Fruit fly (Drosophila melanogaster) whole organism, embryonic: Measurements from ENCODE around the gene WASp.
A peak's percentile ranks its signal among the peaks of the same experiment; 100 is the strongest.

Experiments
- Abd-B ChIP-seq: fragments of 200-800 bp; sonication (Bioruptor generic); optimal IDR thresholded peaks from 2 replicates; lab custom pipeline; 2018; ENCODE audit warnings: missing biosample characterization, mild to moderate bottlenecking, missing genetic modification characterization, moderate library complexity
- CG10147 ChIP-seq: fragments of 200-800 bp; sonication (Bioruptor generic); optimal IDR thresholded peaks from 2 replicates; lab custom pipeline; 2019; ENCODE audit warnings: missing biosample characterization, mild to moderate bottlenecking, missing genetic modification characterization, moderate library complexity
- CG12391 ChIP-seq: fragments of 200-800 bp; sonication (Bioruptor generic); optimal IDR thresholded peaks from 3 replicates; lab custom pipeline; 2018; ENCODE audit warnings: missing biosample characterization, mild to moderate bottlenecking, missing genetic modification characterization, moderate library complexity
- CG15269 ChIP-seq: fragments of 200-800 bp; sonication (Bioruptor generic); optimal IDR thresholded peaks from 2 replicates; lab custom pipeline; 2018; ENCODE audit warnings: missing biosample characterization, mild to moderate bottlenecking, missing genetic modification characterization, moderate library complexity
- CG16813 ChIP-seq: fragments of 200-800 bp; sonication (Bioruptor generic); IDR thresholded peaks from 3 replicates; pipeline ENCODE4 v1.3.6; 2022; ENCODE audit warnings: missing biosample characterization, missing genetic modification characterization; ENCODE audit not compliant: partially characterized antibody
- CG16815 ChIP-seq: fragments of 200-800 bp; sonication (Bioruptor generic); optimal IDR thresholded peaks from 3 replicates; lab custom pipeline; 2017; ENCODE audit warnings: missing biosample characterization, mild to moderate bottlenecking, missing genetic modification characterization
- CG17359 ChIP-seq: fragments of 200-800 bp; sonication (Bioruptor generic); optimal IDR thresholded peaks from 3 replicates; lab custom pipeline; 2018; ENCODE audit warnings: missing biosample characterization, mild to moderate bottlenecking, missing genetic modification characterization, moderate library complexity
- CG18011 ChIP-seq: fragments of 200-800 bp; sonication (Bioruptor generic); optimal IDR thresholded peaks from 2 replicates; lab custom pipeline; 2017; ENCODE audit warnings: missing biosample characterization, missing genetic modification characterization, mild to moderate bottlenecking, moderate library complexity, missing genotype
- CG2120 ChIP-seq: fragments of 200-800 bp; sonication (Bioruptor generic); optimal IDR thresholded peaks from 3 replicates; lab custom pipeline; 2016; ENCODE audit warnings: missing biosample characterization, missing genetic modification characterization
- CG2712 ChIP-seq: fragments of 200-800 bp; optimal IDR thresholded peaks from 3 replicates; lab custom pipeline; 2019; ENCODE audit warnings: missing biosample characterization, mild to moderate bottlenecking, missing genetic modification characterization, moderate library complexity
- CG31224 ChIP-seq: fragments of 200-800 bp; sonication (Bioruptor generic); IDR thresholded peaks from 2 replicates; pipeline ENCODE4 v1.3.6; 2022; ENCODE audit warnings: missing biosample characterization, missing genetic modification characterization
- CG34422 ChIP-seq: fragments of 200-800 bp; sonication (Bioruptor generic); IDR thresholded peaks from 3 replicates; pipeline ENCODE4 v1.3.6; 2022; ENCODE audit warnings: missing biosample characterization, missing genetic modification characterization
- CG4820 ChIP-seq: fragments of 200-800 bp; sonication (Bioruptor generic); optimal IDR thresholded peaks from 3 replicates; lab custom pipeline; 2016; ENCODE audit warnings: missing biosample characterization, missing genetic modification characterization
- CG6272 ChIP-seq: fragments of 200-800 bp; sonication (Bioruptor generic); IDR thresholded peaks from 2 replicates; pipeline ENCODE4 v1.3.6; 2022; ENCODE audit warnings: missing biosample characterization, missing genetic modification characterization
- CG8924 ChIP-seq: fragments of 200-800 bp; optimal IDR thresholded peaks from 3 replicates; lab custom pipeline; 2019; ENCODE audit warnings: missing biosample characterization, mild to moderate bottlenecking, missing genetic modification characterization, moderate library complexity
- CoRest ChIP-seq: fragments of 200-800 bp; sonication (Bioruptor generic); optimal IDR thresholded peaks from 3 replicates; lab custom pipeline; 2018; ENCODE audit warnings: missing biosample characterization, mild to moderate bottlenecking, missing genetic modification characterization, moderate library complexity
- Hey ChIP-seq: fragments of 200-800 bp; sonication (Bioruptor generic); optimal IDR thresholded peaks from 3 replicates; lab custom pipeline; 2018; ENCODE audit warnings: missing biosample characterization, mild to moderate bottlenecking, missing genetic modification characterization
- Hmr ChIP-seq: fragments of 200-800 bp; sonication (Bioruptor generic); optimal IDR thresholded peaks from 3 replicates; lab custom pipeline; 2017; ENCODE audit warnings: mild to moderate bottlenecking, missing biosample characterization, missing genetic modification reagents, missing genetic modification characterization
- Hr3 ChIP-seq: fragments of 200-800 bp; sonication (Bioruptor generic); optimal IDR thresholded peaks from 3 replicates; lab custom pipeline; 2016; ENCODE audit warnings: missing biosample characterization, missing genetic modification characterization
- Hr51 ChIP-seq, 2 experiments: fragments of 200-800 bp; sonication (Bioruptor generic); optimal IDR thresholded peaks; 2 replicates in 1 of 2; 3 replicates in 1 of 2; lab custom pipeline; 2016 to 2018; ENCODE audit warnings: missing biosample characterization in 2 of 2, missing genetic modification characterization in 2 of 2, mild to moderate bottlenecking in 1 of 2, moderate library complexity in 1 of 2
- Kr ChIP-seq: fragments of 200-800 bp; sonication (Bioruptor generic); optimal IDR thresholded peaks from 2 replicates; lab custom pipeline; 2017; ENCODE audit warnings: missing biosample characterization, mild to moderate bottlenecking, missing genetic modification characterization
- Myb ChIP-seq: fragments of 200-800 bp; sonication (Bioruptor generic); optimal IDR thresholded peaks from 2 replicates; lab custom pipeline; 2016; ENCODE audit warnings: missing biosample characterization, missing genetic modification characterization
- NC2α ChIP-seq: fragments of 200-800 bp; sonication (Bioruptor generic); optimal IDR thresholded peaks from 2 replicates; lab custom pipeline; 2016; ENCODE audit warnings: missing biosample characterization, missing genetic modification characterization
- PHDP ChIP-seq: fragments of 200-800 bp; sonication (Bioruptor generic); optimal IDR thresholded peaks from 3 replicates; lab custom pipeline; 2018; ENCODE audit warnings: missing biosample characterization, mild to moderate bottlenecking, missing genetic modification characterization, moderate library complexity
- Rfx ChIP-seq: fragments of 200-800 bp; sonication (Bioruptor generic); IDR thresholded peaks from 2 replicates; pipeline ENCODE4 v1.3.6; 2022; ENCODE audit warnings: missing biosample characterization, missing genetic modification characterization
- Sry-δ ChIP-seq: fragments of 200-800 bp; sonication (Bioruptor generic); optimal IDR thresholded peaks from 2 replicates; lab custom pipeline; 2016; ENCODE audit warnings: missing biosample characterization, missing genetic modification characterization
- Xrp1 ChIP-seq: fragments of 200-800 bp; sonication (Bioruptor generic); IDR thresholded peaks from 2 replicates; pipeline ENCODE4 v1.3.6; 2022; ENCODE audit warnings: missing biosample characterization, missing genetic modification characterization
- ac ChIP-seq: fragments of 200-800 bp; sonication (Bioruptor generic); optimal IDR thresholded peaks from 3 replicates; lab custom pipeline; 2017; ENCODE audit warnings: missing biosample characterization, mild to moderate bottlenecking, missing genetic modification characterization
- bsh ChIP-seq, 2 experiments: fragments of 200-800 bp; sonication (Bioruptor generic); optimal IDR thresholded peaks; 2 replicates each; lab custom pipeline; 2017 to 2018; ENCODE audit warnings: mild to moderate bottlenecking in 2 of 2, missing biosample characterization in 2 of 2, missing genetic modification characterization in 2 of 2, moderate library complexity in 1 of 2
- cg ChIP-seq: fragments of 200-800 bp; sonication (Bioruptor generic); optimal IDR thresholded peaks from 3 replicates; lab custom pipeline; 2019; ENCODE audit warnings: missing biosample characterization, mild to moderate bottlenecking, missing genetic modification characterization, moderate library complexity
- chif ChIP-seq, 2 experiments: fragments of 200-800 bp; sonication (Bioruptor generic); optimal IDR thresholded peaks; 3 replicates each; lab custom pipeline; 2016; ENCODE audit warnings: missing biosample characterization in 2 of 2, missing genetic modification characterization in 2 of 2
- dmrt99B ChIP-seq: fragments of 200-800 bp; sonication (Bioruptor generic); optimal IDR thresholded peaks from 2 replicates; lab custom pipeline; 2018; ENCODE audit warnings: missing biosample characterization, mild to moderate bottlenecking, missing genetic modification characterization, moderate library complexity
- gfzf ChIP-seq: fragments of 200-800 bp; sonication (Bioruptor generic); optimal IDR thresholded peaks from 2 replicates; lab custom pipeline; 2016; ENCODE audit warnings: missing biosample characterization, mild to moderate bottlenecking, missing genetic modification characterization, moderate library complexity
- gro ChIP-seq: fragments of 200-800 bp; sonication (Bioruptor generic); optimal IDR thresholded peaks from 2 replicates; lab custom pipeline; 2016; ENCODE audit warnings: missing biosample characterization, missing genetic modification characterization
- hkb ChIP-seq, 2 experiments: fragments of 200-800 bp in 1 of 2; fragments of >200 bp in 1 of 2; sonication (Bioruptor generic) in 1 of 2; IDR thresholded peaks in 1 of 2; optimal IDR thresholded peaks in 1 of 2; 2 replicates each; pipeline versions ENCODE4 v1.3.6 to Lab custom; 2017 to 2022; ENCODE audit warnings: missing biosample characterization in 1 of 2, missing genetic modification characterization in 1 of 2
- insv ChIP-seq, 2 experiments: fragments of 200-800 bp; sonication (Bioruptor generic); optimal IDR thresholded peaks; 3 replicates each; lab custom pipeline; 2016 to 2018; ENCODE audit warnings: missing biosample characterization in 2 of 2, missing genetic modification characterization in 2 of 2
- lbe ChIP-seq: fragments of 200-800 bp; sonication (Bioruptor generic); optimal IDR thresholded peaks from 2 replicates; lab custom pipeline; 2016; ENCODE audit warnings: missing biosample characterization, mild to moderate bottlenecking, missing genetic modification characterization
- lola ChIP-seq, 3 experiments: fragments of >200 bp in 2 of 3; fragments of 200-800 bp in 1 of 3; sonication (Bioruptor generic) in 1 of 3; optimal IDR thresholded peaks; 2 replicates each; lab custom pipeline; 2017 to 2019; ENCODE audit warnings: missing biosample characterization in 3 of 3, missing genetic modification characterization in 3 of 3, mild to moderate bottlenecking in 1 of 3, moderate library complexity in 1 of 3
- mirr ChIP-seq: fragments of 200-800 bp; sonication (Bioruptor generic); optimal IDR thresholded peaks from 3 replicates; lab custom pipeline; 2018; ENCODE audit warnings: missing biosample characterization, mild to moderate bottlenecking, missing genetic modification characterization
- pan ChIP-seq, 4 experiments: fragments of >200 bp in 3 of 4; fragments of 200-800 bp in 1 of 4; sonication (Bioruptor generic) in 1 of 4; optimal IDR thresholded peaks in 3 of 4; IDR thresholded peaks in 1 of 4; 2 replicates each; pipeline versions ENCODE4 v1.3.6 to Lab custom; 2017 to 2022; ENCODE audit warnings: missing biosample characterization in 2 of 4, missing genetic modification characterization in 2 of 4, mixed read lengths in 1 of 4
- row ChIP-seq: fragments of 200-800 bp; sonication (Bioruptor generic); IDR thresholded peaks from 3 replicates; pipeline ENCODE4 v1.3.6; 2022; ENCODE audit warnings: missing biosample characterization, missing genetic modification characterization
- shn ChIP-seq: fragments of 200-800 bp; sonication (Bioruptor generic); optimal IDR thresholded peaks from 3 replicates; lab custom pipeline; 2016; ENCODE audit warnings: missing biosample characterization, missing genetic modification characterization
- slbo ChIP-seq: fragments of 200-800 bp; sonication (Bioruptor generic); IDR thresholded peaks from 2 replicates; pipeline ENCODE4 v1.3.6; 2022; ENCODE audit warnings: missing biosample characterization, missing genetic modification characterization
- sug ChIP-seq: fragments of 200-800 bp; optimal IDR thresholded peaks from 2 replicates; lab custom pipeline; 2019; ENCODE audit warnings: missing biosample characterization, mild to moderate bottlenecking, missing genetic modification characterization, moderate library complexity
- unpg ChIP-seq: fragments of 200-800 bp; sonication (Bioruptor generic); optimal IDR thresholded peaks from 3 replicates; lab custom pipeline; 2018; ENCODE audit warnings: missing biosample characterization, mild to moderate bottlenecking, missing genetic modification characterization, moderate library complexity
- zf30C ChIP-seq: fragments of 200-800 bp; sonication (Bioruptor generic); optimal IDR thresholded peaks from 3 replicates; lab custom pipeline; 2018; ENCODE audit warnings: missing biosample characterization, mild to moderate bottlenecking, missing genetic modification characterization

WASp gene

dm6 chr3R:28830746-28831145 is 1.1 kb downstream of the WASp start (continued):
- TF ChIP-seq bsh (GFP tag; optimal IDR thresholded peaks at IDR 0.05; lab: Kevin White, UChicago) (peak in 1 of 2 experiments; percentile 3), slbo (peak; percentile 28), row (GFP tag; lab: Robert Waterston, UW) (peak; percentile 31; the same call in 1 of the 3 replicates), dmrt99B (tag; lab: Kevin White, UChicago) (peak; percentile 42), Hmr (GFP tag; lab: Kevin White, UChicago) (peak; percentile 9), chif (GFP tag; optimal IDR thresholded peaks at IDR 0.05; lab: Kevin White, UChicago) (peak in 1 of 2 experiments; percentile 6), PHDP (tag; lab: Kevin White, UChicago) (peak; percentile 22), lbe (GFP tag; lab: Kevin White, UChicago) (peak; percentile 28), CG16815 (GFP tag; lab: Kevin White, UChicago) (no peak), Sry-δ (GFP tag; lab: Kevin White, UChicago) (no peak), CG8924 (tag; lab: Kevin White, UChicago) (peak; percentile 12), CG18011 (GFP tag; lab: Kevin White, UChicago) (no peak), shn (GFP tag; lab: Kevin White, UChicago) (no peak), Myb (no peak), zf30C (GFP tag; lab: Kevin White, UChicago) (peak; percentile 35), Hr51 (GFP tag; optimal IDR thresholded peaks at IDR 0.05; lab: Kevin White, UChicago) (peak in 1 of 2 experiments; percentile 47), CG2712 (tag; lab: Kevin White, UChicago) (peak; percentile 7), insv (GFP tag; optimal IDR thresholded peaks at IDR 0.05; lab: Kevin White, UChicago) (no peak), CG4820 (GFP tag; lab: Kevin White, UChicago) (peak; percentile 23), Hr3 (GFP tag; lab: Kevin White, UChicago) (no peak), CG2120 (GFP tag; lab: Kevin White, UChicago) (peak; percentile 27), unpg (GFP tag; lab: Kevin White, UChicago) (peak; percentile 30), hkb (optimal IDR thresholded peaks at IDR 0.05; lab: Kevin White, UChicago) (no peak), hkb (GFP tag; IDR thresholded peaks at IDR 0.05; lab: Robert Waterston, UW) (0 out of 2 replicates have a peak, but pooled peaks have one; percentile 27), CG17359 (tag; lab: Kevin White, UChicago) (peak; percentile 39), pan (optimal IDR thresholded peaks at IDR 0.05; lab: Kevin White, UChicago) (no peak), pan (GFP tag; optimal IDR thresholded peaks at IDR 0.05 in 1 of 2, IDR thresholded peaks at IDR 0.05 in 1 of 2) (peak in 1 of 2 experiments; percentile 14), Rfx (GFP tag; lab: Robert Waterston, UW) (peak; percentile 10; the same call in 1 of the 2 replicates), CG15269 (tag; lab: Kevin White, UChicago) (peak; percentile 3), CG10147 (peak; percentile 2), CG12391 (tag; lab: Kevin White, UChicago) (peak; percentile 0), CoRest (tag; lab: Kevin White, UChicago) (peak; percentile 7)
- TF ChIP-seq, all 482 proteins: peak for 33

- no peak for TF ChIP-seq CG6272 (GFP tag; lab: Robert Waterston, UW)
- no peak for TF ChIP-seq CG34422 (GFP tag; lab: Robert Waterston, UW)
- TF ChIP-seq Sry-δ (GFP tag; lab: Kevin White, UChicago) = no peak
- TF ChIP-seq PHDP (tag; lab: Kevin White, UChicago) = no peak
- peak; percentile 73 for TF ChIP-seq sug (tag; lab: Kevin White, UChicago)
- TF ChIP-seq ac = no peak
- no peak for TF ChIP-seq CG17359 (tag; lab: Kevin White, UChicago)
- no peak for TF ChIP-seq gro (GFP tag; lab: Kevin White, UChicago)
- no peak for TF ChIP-seq Hey
- TF ChIP-seq CG16813 = no peak
- TF ChIP-seq mirr (GFP tag; lab: Kevin White, UChicago) = peak; percentile 6
- no peak for TF ChIP-seq gfzf (GFP tag; lab: Kevin White, UChicago)
- TF ChIP-seq Kr = no peak
- no peak for TF ChIP-seq Abd-B (GFP tag; lab: Kevin White, UChicago)
- TF ChIP-seq CG31224 (GFP tag; lab: Robert Waterston, UW) = no peak
- TF ChIP-seq lola (GFP tag; optimal IDR thresholded peaks at IDR 0.05; lab: Kevin White, UChicago) = no peak
- TF ChIP-seq Xrp1 (GFP tag; lab: Robert Waterston, UW) = no peak
- peak; percentile 12 for TF ChIP-seq cg
- TF ChIP-seq NC2α (GFP tag; lab: Kevin White, UChicago) = no peak
Observed at dm6 chr3R:28829328-28829916, 2.4 kb downstream of the WASp start.
